Worm (Caenorhabditis elegans) whole organism, early embryonic: ENCODE measurements around the gene srh-36.

Experiments used
- B0310.2 ChIP-seq: sonication (generic microtip); optimal IDR thresholded peaks from 2 replicates; lab custom pipeline; 2016; ENCODE audit warnings: mild to moderate bottlenecking, missing genetic modification characterization, missing compliant biosample characterization
- ama-1 ChIP-seq: fragments of 150-350 bp; optimal IDR thresholded peaks from 2 replicates; lab custom pipeline; 2014
- ceh-36 ChIP-seq: sonication (generic microtip); optimal IDR thresholded peaks from 2 replicates; lab custom pipeline; 2016; ENCODE audit warnings: missing genetic modification characterization, inconsistent platforms, missing compliant biosample characterization

DNA sequence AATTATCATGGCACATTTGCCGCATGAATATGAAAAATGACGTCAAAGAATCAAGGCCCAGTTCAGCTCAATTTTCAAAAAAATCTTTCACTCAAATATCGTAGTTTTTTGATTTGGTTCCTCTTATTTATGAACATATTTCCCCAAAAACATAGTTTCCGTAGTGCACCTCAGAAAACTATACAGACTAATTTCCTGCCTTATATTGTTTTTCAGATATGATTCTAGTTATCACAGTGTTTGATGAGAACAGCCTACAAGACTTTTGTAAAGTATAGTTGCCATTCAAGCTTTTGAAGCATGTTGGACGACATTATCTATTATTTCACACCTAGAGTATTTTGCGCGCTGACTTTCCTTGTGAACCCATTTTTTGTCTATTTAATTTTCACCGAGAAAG is 11.2 kb upstream of the srh-36 start, which contains the start of gene srj-50:
- no peak for TF ChIP-seq ceh-36 (tag; lab: Kevin White, UChicago)
- TF ChIP-seq B0310.2 (tag; lab: Kevin White, UChicago), result no peak
- TF ChIP-seq ama-1, result no peak
